Fruit fly (Drosophila melanogaster) ovary, adult (tissue): ENCODE measurements around the gene CG33080.

ENCODE experiments used
- CG17801 ChIP-seq: fragments of 200-800 bp; optimal IDR thresholded peaks from 2 replicates; lab custom pipeline; 2019; ENCODE audit warnings: missing biosample characterization, mild to moderate bottlenecking, missing genetic modification characterization, moderate library complexity; ENCODE audit not compliant: partially characterized antibody

CG33080 gene

dm6 chrX:5699824-5700498, 17.6 kb downstream of the CG33080 start:
- TF ChIP-seq CG17801 (GFP tag; lab: Kevin White, UChicago) = no peak

- TF ChIP-seq CG17801 (GFP tag; lab: Kevin White, UChicago) = peak; percentile 49
These were observed 19.4 kb downstream of the CG33080 start, which contains the start of gene AdamTS-B for dm6 chrX:5698087-5698727. Gene AdamTS-B, plus strand, starts transcription at chrX:5698557.

- no peak for TF ChIP-seq CG17801 (GFP tag; lab: Kevin White, UChicago)
These were observed 21.0 kb downstream of the CG33080 start for dm6 chrX:5696436-5697022.

- TF ChIP-seq CG17801 (GFP tag; lab: Kevin White, UChicago) = no peak
These were observed 21.6 kb downstream of the CG33080 start for dm6 chrX:5695958-5696357.

- TF ChIP-seq CG17801 (GFP tag; lab: Kevin White, UChicago) = peak; percentile 29
These were observed 22.5 kb downstream of the CG33080 start, which contains the start of gene CG3149 for dm6 chrX:5695035-5695434. Gene CG3149, minus strand, starts transcription at chrX:5695205.

dm6 chrX:5690651-5691379, 26.8 kb downstream of the CG33080 start:
- no peak for TF ChIP-seq CG17801 (GFP tag; lab: Kevin White, UChicago)

- no peak for TF ChIP-seq CG17801 (GFP tag; lab: Kevin White, UChicago)
These were observed 27.4 kb downstream of the CG33080 start for dm6 chrX:5690216-5690523.

dm6 chrX:5689417-5690215, 28.0 kb downstream of the CG33080 start, which contains the start of the genes PGAP1 and cv:
Gene PGAP1, minus strand, starts transcription at chrX:5689473.
Gene cv, plus strand, starts transcription at chrX:5690002.
- peak; percentile 47 for TF ChIP-seq CG17801 (GFP tag; lab: Kevin White, UChicago)

dm6 chrX:5682940-5683339, 34.6 kb downstream of the CG33080 start, which contains the start of gene CG42449:
Gene CG42449, plus strand, starts transcription at chrX:5683240.
- no peak for TF ChIP-seq CG17801 (GFP tag; lab: Kevin White, UChicago)

- no peak for TF ChIP-seq CG17801 (GFP tag; lab: Kevin White, UChicago)
These were observed 37.5 kb downstream of the CG33080 start, which contains the start of the genes Tre1 and Gr5a for dm6 chrX:5679933-5680667. Gene Tre1, minus strand, starts transcription at chrX:5679977. Gene Gr5a, plus strand, starts transcription at chrX:5680617.

- TF ChIP-seq CG17801 (GFP tag; lab: Kevin White, UChicago) = peak; percentile 67
These were observed 38.3 kb downstream of the CG33080 start for dm6 chrX:5679079-5679932.

dm6 chrX:5678178-5678470, 39.5 kb downstream of the CG33080 start:
- no peak for TF ChIP-seq CG17801 (GFP tag; lab: Kevin White, UChicago)
